Fruit fly (Drosophila melanogaster) whole organism, prepupa: ENCODE measurements around the gene CG33309.
A peak's percentile ranks its signal among the peaks of the same experiment; 100 is the strongest.

ENCODE experiments used
- CG10631 ChIP-seq: fragments of 200-800 bp; sonication (Bioruptor generic); optimal IDR thresholded peaks from 2 replicates; lab custom pipeline; 2016; ENCODE audit warnings: missing biosample characterization, missing genetic modification characterization
- CG11294 ChIP-seq: fragments of 200-800 bp; sonication (Bioruptor generic); IDR thresholded peaks from 2 replicates; pipeline ENCODE4 v1.3.6; 2022; ENCODE audit warnings: missing biosample characterization, missing genetic modification characterization
- CG11762 ChIP-seq: fragments of 200-800 bp; sonication (Bioruptor generic); optimal IDR thresholded peaks from 3 replicates; lab custom pipeline; 2016; ENCODE audit warnings: missing biosample characterization, missing genetic modification characterization; ENCODE audit not compliant: insufficient read depth
- CG11902 ChIP-seq: fragments of 200-800 bp; sonication (Bioruptor generic); optimal IDR thresholded peaks from 3 replicates; lab custom pipeline; 2016; ENCODE audit warnings: missing biosample characterization, missing genetic modification characterization
- CG32006 ChIP-seq: fragments of 200-800 bp; sonication (Bioruptor generic); optimal IDR thresholded peaks from 3 replicates; lab custom pipeline; 2017; ENCODE audit warnings: missing biosample characterization, mild to moderate bottlenecking, missing genetic modification characterization
- CG34406 ChIP-seq: fragments of 200-800 bp; sonication (Bioruptor generic); optimal IDR thresholded peaks from 3 replicates; lab custom pipeline; 2016; ENCODE audit warnings: missing biosample characterization, missing genetic modification characterization
- CG4318 ChIP-seq: fragments of 200-800 bp; sonication (Bioruptor generic); optimal IDR thresholded peaks from 3 replicates; lab custom pipeline; 2017; ENCODE audit warnings: missing biosample characterization, mild to moderate bottlenecking, missing genetic modification characterization
- CG6163 ChIP-seq: fragments of 200-800 bp; sonication (Bioruptor generic); IDR thresholded peaks from 3 replicates; pipeline ENCODE4 v1.3.6; 2022; ENCODE audit warnings: missing biosample characterization, missing genetic modification characterization
- CG6792 ChIP-seq: fragments of 200-800 bp; sonication (Bioruptor generic); optimal IDR thresholded peaks from 3 replicates; lab custom pipeline; 2016; ENCODE audit warnings: missing biosample characterization, missing genetic modification characterization
- CG6854 ChIP-seq: fragments of 200-800 bp; sonication (Bioruptor generic); optimal IDR thresholded peaks from 2 replicates; lab custom pipeline; 2017; ENCODE audit warnings: missing biosample characterization, mild to moderate bottlenecking, missing genetic modification characterization
- CG7368 ChIP-seq: fragments of 200-800 bp; sonication (Bioruptor generic); optimal IDR thresholded peaks from 3 replicates; lab custom pipeline; 2016; ENCODE audit warnings: missing biosample characterization, missing genetic modification characterization
- CG8632 ChIP-seq: fragments of 200-800 bp; sonication (Bioruptor generic); optimal IDR thresholded peaks from 3 replicates; lab custom pipeline; 2016; ENCODE audit warnings: missing biosample characterization, missing genetic modification characterization
- CG9139 ChIP-seq: fragments of 200-800 bp; sonication (Bioruptor generic); optimal IDR thresholded peaks from 3 replicates; lab custom pipeline; 2017; ENCODE audit warnings: missing biosample characterization, mild to moderate bottlenecking, missing genetic modification characterization
- Eip75B ChIP-seq: fragments of 200-800 bp; sonication (Bioruptor generic); optimal IDR thresholded peaks from 3 replicates; lab custom pipeline; 2016; ENCODE audit warnings: missing biosample characterization, missing genetic modification characterization
- Eip78C ChIP-seq: fragments of 200-800 bp; sonication (Bioruptor generic); peaks from one replicate; lab custom pipeline; 2016; ENCODE audit warnings: missing biosample characterization, missing genetic modification characterization
- Ets96B ChIP-seq: fragments of 200-800 bp; optimal IDR thresholded peaks from 2 replicates; lab custom pipeline; 2019; ENCODE audit warnings: missing biosample characterization, mild to moderate bottlenecking, missing genetic modification characterization, moderate library complexity
- Hr39 ChIP-seq: fragments of 200-800 bp; sonication (Bioruptor generic); optimal IDR thresholded peaks from 2 replicates; lab custom pipeline; 2016; ENCODE audit warnings: missing biosample characterization, missing genetic modification characterization
- Hr4 ChIP-seq: fragments of 200-800 bp; sonication (Bioruptor generic); optimal IDR thresholded peaks from 3 replicates; lab custom pipeline; 2016; ENCODE audit warnings: missing biosample characterization, missing genetic modification characterization
- Lpt ChIP-seq: fragments of 200-800 bp; sonication (Bioruptor generic); optimal IDR thresholded peaks from 3 replicates; lab custom pipeline; 2016; ENCODE audit warnings: missing biosample characterization, missing genetic modification characterization
- Met ChIP-seq: fragments of 200-800 bp; sonication (Bioruptor generic); optimal IDR thresholded peaks from 3 replicates; lab custom pipeline; 2016; ENCODE audit warnings: missing biosample characterization, missing genetic modification characterization
- OdsH ChIP-seq: fragments of 200-800 bp; sonication (Bioruptor generic); optimal IDR thresholded peaks from 3 replicates; lab custom pipeline; 2016; ENCODE audit warnings: missing biosample characterization, missing genetic modification characterization
- Smox ChIP-seq: fragments of 200-800 bp; sonication (Bioruptor generic); optimal IDR thresholded peaks from 3 replicates; lab custom pipeline; 2016; ENCODE audit warnings: missing biosample characterization, missing genetic modification characterization
- Sox102F ChIP-seq: fragments of 200-800 bp; sonication (Bioruptor generic); optimal IDR thresholded peaks from 2 replicates; lab custom pipeline; 2016; ENCODE audit warnings: missing biosample characterization, mild to moderate bottlenecking, missing genetic modification characterization
- achi ChIP-seq: fragments of 200-800 bp; sonication (Bioruptor generic); optimal IDR thresholded peaks from 3 replicates; lab custom pipeline; 2016; ENCODE audit warnings: missing biosample characterization, missing genetic modification characterization
- acj6 ChIP-seq: fragments of 200-800 bp; sonication (Bioruptor generic); optimal IDR thresholded peaks from 3 replicates; lab custom pipeline; 2016; ENCODE audit warnings: missing biosample characterization, missing genetic modification characterization
- cyc ChIP-seq: fragments of 200-800 bp; sonication (Bioruptor generic); optimal IDR thresholded peaks from 3 replicates; lab custom pipeline; 2016; ENCODE audit warnings: missing biosample characterization, missing genetic modification characterization
- dac ChIP-seq: fragments of 200-800 bp; sonication (Bioruptor generic); optimal IDR thresholded peaks from 2 replicates; lab custom pipeline; 2017; ENCODE audit warnings: missing biosample characterization, mild to moderate bottlenecking, missing genetic modification characterization
- dsx ChIP-seq: fragments of 200-800 bp; optimal IDR thresholded peaks from 3 replicates; lab custom pipeline; 2019; ENCODE audit warnings: missing biosample characterization, mild to moderate bottlenecking, missing genetic modification characterization, moderate library complexity; ENCODE audit not compliant: poor library complexity, severe bottlenecking
- eg ChIP-seq: fragments of 200-800 bp; sonication (Bioruptor generic); IDR thresholded peaks from 3 replicates; pipeline ENCODE4 v1.3.6; 2022; ENCODE audit warnings: missing biosample characterization, missing genetic modification characterization
- esn ChIP-seq: fragments of 200-800 bp; sonication (Bioruptor generic); optimal IDR thresholded peaks from 2 replicates; lab custom pipeline; 2016; ENCODE audit warnings: missing biosample characterization, mild to moderate bottlenecking, missing genetic modification characterization, moderate library complexity
- fd59A ChIP-seq: fragments of 200-800 bp; sonication (Bioruptor generic); optimal IDR thresholded peaks from 2 replicates; lab custom pipeline; 2017; ENCODE audit warnings: missing biosample characterization, mild to moderate bottlenecking, missing genetic modification characterization, missing genetic modification reagents
- fkh ChIP-seq: fragments of 200-800 bp; sonication (Bioruptor generic); optimal IDR thresholded peaks from 3 replicates; lab custom pipeline; 2017; ENCODE audit warnings: missing biosample characterization, mild to moderate bottlenecking, missing genetic modification characterization, moderate library complexity
- lz ChIP-seq: fragments of 200-800 bp; sonication (Bioruptor generic); optimal IDR thresholded peaks from 3 replicates; lab custom pipeline; 2016; ENCODE audit warnings: missing biosample characterization, missing genetic modification characterization
- net ChIP-seq: fragments of 200-800 bp; sonication (Bioruptor generic); optimal IDR thresholded peaks from 3 replicates; lab custom pipeline; 2016; ENCODE audit warnings: missing biosample characterization, missing genetic modification characterization
- pdm3 ChIP-seq: fragments of 200-800 bp; sonication (Bioruptor generic); optimal IDR thresholded peaks from 3 replicates; lab custom pipeline; 2016; ENCODE audit warnings: missing biosample characterization, missing genetic modification characterization
- salr ChIP-seq, 2 experiments: fragments of 200-800 bp; sonication (Bioruptor generic); optimal IDR thresholded peaks; 3 replicates each; lab custom pipeline; 2016 to 2018; ENCODE audit warnings: missing biosample characterization in 2 of 2, missing genetic modification characterization in 2 of 2, mild to moderate bottlenecking in 1 of 2
- spab ChIP-seq: fragments of 200-800 bp; sonication (Bioruptor generic); optimal IDR thresholded peaks from 2 replicates; lab custom pipeline; 2017; ENCODE audit warnings: missing biosample characterization, mild to moderate bottlenecking, missing genetic modification characterization, missing genetic modification reagents
- svp ChIP-seq: fragments of 200-800 bp; sonication (Bioruptor generic); peaks from one replicate; lab custom pipeline; 2016; ENCODE audit warnings: missing biosample characterization, missing genetic modification characterization
- topi ChIP-seq: fragments of 200-800 bp; sonication (Bioruptor generic); optimal IDR thresholded peaks from 3 replicates; lab custom pipeline; 2016; ENCODE audit warnings: missing biosample characterization, missing genetic modification characterization
- vri ChIP-seq: fragments of 200-800 bp; sonication (Bioruptor generic); optimal IDR thresholded peaks from 3 replicates; lab custom pipeline; 2016; ENCODE audit warnings: missing biosample characterization, mild to moderate bottlenecking, missing genetic modification characterization

CG33309 gene

dm6 chr2L:14784498-14784897 lies 26.1 kb upstream of the CG33309 start, which contains the start of gene CG18636:
Gene CG18636, minus strand, starts transcription at chr2L:14784598.
- TF ChIP-seq Eip78C (peak; percentile 45), eg (no peak)

dm6 chr2L:14796542-14796941 lies 14.0 kb upstream of the CG33309 start, which contains the start of gene CG18420:
Gene CG18420, minus strand, starts transcription at chr2L:14796642.
- TF ChIP-seq CG6792 (GFP tag; lab: Kevin White, UChicago) (no peak), Sox102F (GFP tag; lab: Kevin White, UChicago) (no peak), lz (GFP tag; lab: Kevin White, UChicago) (no peak), pdm3 (no peak), CG11902 (GFP tag; lab: Kevin White, UChicago) (no peak), Eip78C (no peak), Smox (GFP tag; lab: Kevin White, UChicago) (no peak), svp (GFP tag; lab: Kevin White, UChicago) (no peak), CG11762 (GFP tag; lab: Kevin White, UChicago) (no peak), CG32006 (no peak), fkh (GFP tag; lab: Kevin White, UChicago) (no peak)

dm6 chr2L:14797554-14797953 lies 13.0 kb upstream of the CG33309 start:
- no peak for TF ChIP-seq net (GFP tag; lab: Kevin White, UChicago)
- no peak for TF ChIP-seq Ets96B
- no peak for TF ChIP-seq OdsH
- no peak for TF ChIP-seq CG11294
- no peak for TF ChIP-seq Eip78C
- TF ChIP-seq Hr39 (GFP tag; lab: Kevin White, UChicago) = no peak
- no peak for TF ChIP-seq CG7368
- TF ChIP-seq Sox102F (GFP tag; lab: Kevin White, UChicago) = no peak
- no peak for TF ChIP-seq CG6854 (GFP tag; lab: Kevin White, UChicago)
- no peak for TF ChIP-seq CG9139
- no peak for TF ChIP-seq Met (GFP tag; lab: Kevin White, UChicago)
- TF ChIP-seq salr (GFP tag; optimal IDR thresholded peaks at IDR 0.05; lab: Kevin White, UChicago) = no peak
- no peak for TF ChIP-seq Lpt (GFP tag; lab: Kevin White, UChicago)
- TF ChIP-seq svp (GFP tag; lab: Kevin White, UChicago) = no peak
- TF ChIP-seq Eip75B (GFP tag; lab: Kevin White, UChicago) = no peak
- TF ChIP-seq CG6792 (GFP tag; lab: Kevin White, UChicago) = no peak
- no peak for TF ChIP-seq fd59A (GFP tag; lab: Kevin White, UChicago)
- no peak for TF ChIP-seq dsx (GFP tag; lab: Kevin White, UChicago)
- TF ChIP-seq CG10631 = no peak

dm6 chr2L:14802034-14802433 lies 8.5 kb upstream of the CG33309 start, which contains the start of gene CG33308:
Gene CG33308, plus strand, starts transcription at chr2L:14802334.
- TF ChIP-seq cyc (GFP tag; lab: Kevin White, UChicago) (no peak), vri (GFP tag; lab: Kevin White, UChicago) (no peak), achi (GFP tag; lab: Kevin White, UChicago) (no peak), topi (GFP tag; lab: Kevin White, UChicago) (no peak), esn (GFP tag; lab: Kevin White, UChicago) (no peak), acj6 (GFP tag; lab: Kevin White, UChicago) (no peak), CG6854 (GFP tag; lab: Kevin White, UChicago) (no peak), CG4318 (GFP tag; lab: Kevin White, UChicago) (no peak), Hr4 (GFP tag; lab: Kevin White, UChicago) (no peak), spab (GFP tag; lab: Kevin White, UChicago) (no peak), dac (GFP tag; lab: Kevin White, UChicago) (no peak), CG6792 (GFP tag; lab: Kevin White, UChicago) (no peak), CG34406 (GFP tag; lab: Kevin White, UChicago) (no peak), CG6163 (GFP tag; lab: Robert Waterston, UW) (no peak), CG8632 (no peak), Lpt (GFP tag; lab: Kevin White, UChicago) (no peak)
